Worm (Caenorhabditis elegans) whole organism, young adult: ENCODE measurements around the gene twk-20.

ENCODE experiments used
- B0261.1 ChIP-seq: sonication (generic microtip); optimal IDR thresholded peaks from 2 replicates; lab custom pipeline; 2016; ENCODE audit warnings: mild to moderate bottlenecking, missing genetic modification characterization, moderate library complexity, missing compliant biosample characterization
- F10E7.11 ChIP-seq: sonication (generic microtip); optimal IDR thresholded peaks from 2 replicates; lab custom pipeline; 2017; ENCODE audit warnings: mild to moderate bottlenecking, missing genetic modification characterization, moderate library complexity, missing compliant biosample characterization
- F23B12.7 ChIP-seq: sonication (generic microtip); optimal IDR thresholded peaks from 2 replicates; lab custom pipeline; 2017; ENCODE audit warnings: missing genetic modification characterization, mild to moderate bottlenecking, missing compliant biosample characterization, antibody characterized with exemption, moderate library complexity; ENCODE audit not compliant: insufficient read depth
- bed-2 ChIP-seq: fragments of 200-800 bp; sonication (Bioruptor generic); IDR thresholded peaks from 2 replicates; pipeline ENCODE4 v1.3.6; 2022; ENCODE audit warnings: missing genetic modification reagents, missing genetic modification characterization, missing compliant biosample characterization
- ceh-27 ChIP-seq: fragments of 200-800 bp; sonication (Bioruptor generic); optimal IDR thresholded peaks from 2 replicates; lab custom pipeline; 2018; ENCODE audit warnings: mild to moderate bottlenecking, missing genetic modification characterization, moderate library complexity, missing compliant biosample characterization
- die-1 ChIP-seq: sonication (generic microtip); optimal IDR thresholded peaks from 2 replicates; lab custom pipeline; 2016; ENCODE audit warnings: missing genotype, mild to moderate bottlenecking, missing genetic modification characterization, missing compliant biosample characterization
- egrh-3 ChIP-seq: fragments of 200-800 bp; sonication (Bioruptor generic); IDR thresholded peaks from 2 replicates; pipeline ENCODE4 v1.3.6; 2022; ENCODE audit warnings: missing genetic modification reagents, missing genetic modification characterization, missing compliant biosample characterization
- nfyb-1 ChIP-seq: fragments of 200-800 bp; sonication (Bioruptor generic); IDR thresholded peaks from 2 replicates; pipeline ENCODE4 v1.3.6; 2022; ENCODE audit warnings: missing genetic modification reagents, missing genetic modification characterization, missing compliant biosample characterization
- rpc-1 ChIP-seq, 2 experiments: fragments of 150-350 bp in 1 of 2; sonication (generic microtip) in 1 of 2; optimal IDR thresholded peaks; 2 replicates each; lab custom pipeline; 2014 to 2018; ENCODE audit warnings: missing biosample characterization in 1 of 2, missing genetic modification characterization in 1 of 2, missing genetic modification reagents in 1 of 2, missing genotype in 1 of 2
- sea-2 ChIP-seq: fragments of 200-800 bp; sonication (Bioruptor generic); IDR thresholded peaks from 2 replicates; pipeline ENCODE4 v1.3.6; 2022; ENCODE audit warnings: missing genetic modification characterization, missing compliant biosample characterization
- snpc-1.3 ChIP-seq: sonication (generic microtip); optimal IDR thresholded peaks from 2 replicates; lab custom pipeline; 2017; ENCODE audit warnings: missing genetic modification characterization, mild to moderate bottlenecking, missing compliant biosample characterization, antibody characterized with exemption, moderate library complexity, missing genotype, missing genetic modification reagents; ENCODE audit not compliant: insufficient read depth
- sptf-2 ChIP-seq: fragments of 200-800 bp; sonication (Bioruptor generic); optimal IDR thresholded peaks from 2 replicates; lab custom pipeline; 2018; ENCODE audit warnings: mild to moderate bottlenecking, missing genetic modification characterization, missing compliant biosample characterization

- no peak for TF ChIP-seq F10E7.11 (tag; lab: Kevin White, UChicago)
- peak; percentile 78 for TF ChIP-seq B0261.1
- TF ChIP-seq snpc-1.3 (tag; lab: Kevin White, UChicago): peak; percentile 37
- no peak for TF ChIP-seq bed-2 (GFP tag; lab: Robert Waterston, UW)
- TF ChIP-seq F23B12.7 (tag; lab: Kevin White, UChicago): no peak
- TF ChIP-seq sea-2 (GFP tag; lab: Robert Waterston, UW): no peak
- TF ChIP-seq die-1 (tag; lab: Kevin White, UChicago): peak; percentile 56
- TF ChIP-seq ceh-27 (GFP tag; lab: Kevin White, UChicago): no peak
- no peak for TF ChIP-seq sptf-2 (GFP tag; lab: Kevin White, UChicago)
- TF ChIP-seq egrh-3: no peak
- TF ChIP-seq nfyb-1: no peak
- peak; percentile 68 for TF ChIP-seq rpc-1 (optimal IDR thresholded peaks at IDR 0.05; lab: Kevin White, UChicago)
- TF ChIP-seq rpc-1 (tag; optimal IDR thresholded peaks at IDR 0.05; lab: Kevin White, UChicago): peak; percentile 85
Measured at ce11 chrX:13655769-13656168, 16.1 kb downstream of the twk-20 start.
